Fruit fly (Drosophila melanogaster) whole organism, wandering third instar larva: ENCODE results near the gene mRpS26.
A peak's percentile ranks its signal among the peaks of the same experiment; 100 is the strongest.

Source experiments
- Abd-B ChIP-seq: fragments of >200 bp; optimal IDR thresholded peaks from 2 replicates; lab custom pipeline; 2017; ENCODE audit warnings: missing biosample characterization, missing genetic modification characterization
- CG32264 ChIP-seq: fragments of 200-800 bp; sonication (Bioruptor generic); optimal IDR thresholded peaks from 2 replicates; lab custom pipeline; 2016; ENCODE audit warnings: missing biosample characterization, missing genetic modification characterization
- CG9705 ChIP-seq: fragments of 200-800 bp; sonication (Bioruptor generic); optimal IDR thresholded peaks from 2 replicates; lab custom pipeline; 2018; ENCODE audit warnings: missing biosample characterization, mild to moderate bottlenecking, missing genetic modification characterization
- CrebA ChIP-seq: fragments of 200-800 bp; sonication (Bioruptor generic); optimal IDR thresholded peaks from 2 replicates; lab custom pipeline; 2016; ENCODE audit warnings: missing biosample characterization, mild to moderate bottlenecking, missing genetic modification characterization, borderline replicate concordance
- Dfd ChIP-seq: fragments of >200 bp; optimal IDR thresholded peaks from 2 replicates; lab custom pipeline; 2017; ENCODE audit warnings: missing biosample characterization, missing genetic modification characterization
- Dif ChIP-seq: fragments of 200-275, 200-300 bp; sonication (Bioruptor generic); optimal IDR thresholded peaks from 2 replicates; lab custom pipeline; 2018; ENCODE audit warnings: missing biosample characterization, missing genetic modification characterization; ENCODE audit not compliant: partially characterized antibody
- GATAd ChIP-seq: sonication (Bioruptor generic); optimal IDR thresholded peaks from 2 replicates; lab custom pipeline; 2016; ENCODE audit warnings: missing biosample characterization, missing genetic modification characterization
- HLH106 ChIP-seq: fragments of 200-800 bp; optimal IDR thresholded peaks from 3 replicates; lab custom pipeline; 2019; ENCODE audit warnings: missing biosample characterization, mild to moderate bottlenecking, missing genetic modification characterization, moderate library complexity
- Hnf4 ChIP-seq: fragments of 200-800 bp; sonication (Bioruptor generic); optimal IDR thresholded peaks from 2 replicates; lab custom pipeline; 2016; ENCODE audit warnings: missing biosample characterization, mild to moderate bottlenecking, missing genetic modification characterization
- Hr78 ChIP-seq: fragments of >200 bp; optimal IDR thresholded peaks from 2 replicates; lab custom pipeline; 2017; ENCODE audit warnings: missing biosample characterization, missing genetic modification characterization
- Hr83 ChIP-seq: fragments of 200-300 bp; sonication (Bioruptor generic); optimal IDR thresholded peaks from 2 replicates; lab custom pipeline; 2016; ENCODE audit warnings: missing biosample characterization, mild to moderate bottlenecking, missing genetic modification characterization, moderate library complexity; ENCODE audit not compliant: poor library complexity, severe bottlenecking
- Jra ChIP-seq: sonication (Bioruptor generic); optimal IDR thresholded peaks from 2 replicates; lab custom pipeline; 2016; ENCODE audit warnings: missing biosample characterization, missing genetic modification characterization
- Mio ChIP-seq: sonication (Bioruptor generic); optimal IDR thresholded peaks from 2 replicates; lab custom pipeline; 2016; ENCODE audit warnings: missing biosample characterization, missing genetic modification characterization
- Myc ChIP-seq: fragments of >200 bp; optimal IDR thresholded peaks from 2 replicates; lab custom pipeline; 2017
- N ChIP-seq: fragments of >200 bp; optimal IDR thresholded peaks from 2 replicates; lab custom pipeline; 2018; ENCODE audit warnings: missing biosample characterization, missing external identifiers, missing genetic modification characterization
- OdsH ChIP-seq: fragments of 200-800 bp; sonication (Bioruptor generic); optimal IDR thresholded peaks from 2 replicates; lab custom pipeline; 2016; ENCODE audit warnings: missing biosample characterization, mild to moderate bottlenecking, missing genetic modification characterization
- Rel ChIP-seq, 2 experiments: fragments of 200-800 bp; sonication (Bioruptor generic) in 1 of 2; optimal IDR thresholded peaks; 2 replicates in 1 of 2; 3 replicates in 1 of 2; lab custom pipeline; 2016 to 2019; ENCODE audit warnings: mild to moderate bottlenecking in 2 of 2, missing biosample characterization in 2 of 2, missing genetic modification characterization in 2 of 2, moderate library complexity in 1 of 2
- Sp1 ChIP-seq: fragments of 200-800 bp; sonication (Bioruptor generic); optimal IDR thresholded peaks from 3 replicates; lab custom pipeline; 2019; ENCODE audit warnings: missing biosample characterization, mild to moderate bottlenecking, missing genetic modification characterization, moderate library complexity
- Vsx2 ChIP-seq: fragments of 200-300, 225-300 bp; sonication (Bioruptor generic); optimal IDR thresholded peaks from 2 replicates; lab custom pipeline; 2018; ENCODE audit warnings: missing biosample characterization, missing genetic modification characterization; ENCODE audit not compliant: partially characterized antibody
- br ChIP-seq: fragments of 200-800 bp; sonication (Bioruptor generic); optimal IDR thresholded peaks from 2 replicates; lab custom pipeline; 2016; ENCODE audit warnings: missing biosample characterization, missing genetic modification characterization
- brk ChIP-seq: fragments of 200-800 bp; sonication (Bioruptor generic); optimal IDR thresholded peaks from 2 replicates; lab custom pipeline; 2016; ENCODE audit warnings: missing biosample characterization, mild to moderate bottlenecking, missing genetic modification characterization
- dl ChIP-seq, 2 experiments: fragments of 175-275, 200-275 bp in 1 of 2; fragments of 200-275 bp in 1 of 2; sonication (Bioruptor generic); optimal IDR thresholded peaks; lab custom pipeline; 2018; ENCODE audit warnings: mild to moderate bottlenecking in 2 of 2, missing biosample characterization in 2 of 2, missing genetic modification characterization in 2 of 2, moderate library complexity in 2 of 2; ENCODE audit not compliant: partially characterized antibody in 2 of 2, insufficient read depth in 1 of 2
- dmrt93B ChIP-seq: fragments of 200-800 bp; sonication (Bioruptor generic); optimal IDR thresholded peaks from 2 replicates; lab custom pipeline; 2018; ENCODE audit warnings: missing biosample characterization, mild to moderate bottlenecking, missing genetic modification characterization
- dsf ChIP-seq: sonication (Bioruptor generic); optimal IDR thresholded peaks from 2 replicates; lab custom pipeline; 2016; ENCODE audit warnings: missing biosample characterization, missing genetic modification characterization, borderline replicate concordance
- ey ChIP-seq: fragments of 200-800 bp; sonication (Bioruptor generic); optimal IDR thresholded peaks from 2 replicates; lab custom pipeline; 2016; ENCODE audit warnings: missing biosample characterization, missing genetic modification characterization
- foxo ChIP-seq, 2 experiments: fragments of 200-800 bp; sonication (Bioruptor generic); optimal IDR thresholded peaks; 2 replicates in 1 of 2; 3 replicates in 1 of 2; lab custom pipeline; 2016 to 2017; ENCODE audit warnings: missing biosample characterization in 2 of 2, missing genetic modification characterization in 2 of 2
- fru ChIP-seq: fragments of 200-800 bp; sonication (Bioruptor generic); optimal IDR thresholded peaks from 3 replicates; lab custom pipeline; 2016; ENCODE audit warnings: missing biosample characterization, mild to moderate bottlenecking, missing genetic modification characterization
- h ChIP-seq: fragments of 200-800 bp; sonication (Bioruptor generic); optimal IDR thresholded peaks from 3 replicates; lab custom pipeline; 2016; ENCODE audit warnings: missing biosample characterization, mild to moderate bottlenecking, missing genetic modification characterization
- jim ChIP-seq: fragments of 175-275, 200-325 bp; sonication (Bioruptor generic); optimal IDR thresholded peaks from 2 replicates; lab custom pipeline; 2016; ENCODE audit warnings: missing biosample characterization, mild to moderate bottlenecking, missing genetic modification characterization
- lola ChIP-seq: fragments of >200 bp; optimal IDR thresholded peaks from 2 replicates; lab custom pipeline; 2017; ENCODE audit warnings: missing biosample characterization, missing genetic modification characterization
- pan ChIP-seq: fragments of >200 bp; optimal IDR thresholded peaks from 2 replicates; lab custom pipeline; 2017
- psq ChIP-seq: fragments of 200-800 bp; sonication (Bioruptor generic); optimal IDR thresholded peaks from 3 replicates; lab custom pipeline; 2017; ENCODE audit warnings: missing biosample characterization, mild to moderate bottlenecking, missing genetic modification characterization, moderate library complexity
- rgr ChIP-seq: fragments of 200-800 bp; sonication (Bioruptor generic); optimal IDR thresholded peaks from 3 replicates; lab custom pipeline; 2016; ENCODE audit warnings: missing biosample characterization, mild to moderate bottlenecking, missing genetic modification characterization
- sage ChIP-seq: fragments of 200-800 bp; sonication (Bioruptor generic); optimal IDR thresholded peaks from 2 replicates; lab custom pipeline; 2016; ENCODE audit warnings: missing biosample characterization, mild to moderate bottlenecking, missing genetic modification characterization
- sv ChIP-seq: fragments of 200-800 bp; sonication (Bioruptor generic); optimal IDR thresholded peaks from 3 replicates; lab custom pipeline; 2016; ENCODE audit warnings: missing biosample characterization, missing genetic modification characterization
- tai ChIP-seq: sonication (Bioruptor generic); optimal IDR thresholded peaks from 2 replicates; lab custom pipeline; 2016; ENCODE audit warnings: missing biosample characterization, missing genetic modification characterization
- usp ChIP-seq: fragments of >200 bp; optimal IDR thresholded peaks from 2 replicates; lab custom pipeline; 2017; ENCODE audit warnings: missing biosample characterization, missing genetic modification characterization
- woc ChIP-seq: sonication (Bioruptor generic); optimal IDR thresholded peaks from 2 replicates; lab custom pipeline; 2016; ENCODE audit warnings: missing biosample characterization, mild to moderate bottlenecking, missing genetic modification characterization

Gene mRpS26

DNA sequence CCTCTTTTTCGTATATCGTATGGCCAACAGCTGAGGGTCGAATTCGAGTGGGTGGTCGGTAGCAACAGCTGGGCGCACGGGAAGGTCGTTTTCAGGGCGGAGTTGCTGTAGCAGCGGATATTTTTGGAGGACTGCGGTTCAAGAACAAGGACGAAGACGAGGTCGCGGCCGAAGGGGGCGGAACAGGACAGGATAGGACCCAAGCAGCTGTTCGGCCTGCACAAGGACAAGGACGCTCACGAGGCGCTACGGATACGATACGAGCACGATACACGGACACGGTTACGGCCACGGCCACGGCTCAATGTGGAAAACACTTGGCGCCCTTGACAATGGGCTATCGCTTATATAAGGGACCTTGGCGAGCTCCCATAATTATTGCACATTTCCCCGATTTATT, 45.1 kb upstream of the mRpS26 start:
- no peak for TF ChIP-seq brk (GFP tag; lab: Kevin White, UChicago)
- no peak for TF ChIP-seq Myc (lab: Kevin White, UChicago)
- no peak for TF ChIP-seq lola (GFP tag; lab: Kevin White, UChicago)
- no peak for TF ChIP-seq Mio (GFP tag; lab: Kevin White, UChicago)
- TF ChIP-seq Hnf4: no peak
- no peak for TF ChIP-seq CG32264 (GFP tag; lab: Kevin White, UChicago)
- TF ChIP-seq Vsx2 (GFP tag; lab: Kevin White, UChicago): no peak
- no peak for TF ChIP-seq Rel (GFP tag; optimal IDR thresholded peaks at IDR 0.05; lab: Kevin White, UChicago)
- no peak for TF ChIP-seq Rel (tag; optimal IDR thresholded peaks at IDR 0.05; lab: Kevin White, UChicago)
- TF ChIP-seq foxo (GFP tag; optimal IDR thresholded peaks at IDR 0.05; lab: Kevin White, UChicago): no peak
- TF ChIP-seq Jra (GFP tag; lab: Kevin White, UChicago): no peak
- TF ChIP-seq Sp1: no peak
- no peak for TF ChIP-seq sage (GFP tag; lab: Kevin White, UChicago)
- TF ChIP-seq dmrt93B (GFP tag; lab: Kevin White, UChicago): no peak
- no peak for TF ChIP-seq woc (GFP tag; lab: Kevin White, UChicago)
- TF ChIP-seq dsf (GFP tag; lab: Kevin White, UChicago): no peak
- TF ChIP-seq Hr83 (GFP tag; lab: Kevin White, UChicago): no peak
- TF ChIP-seq h (GFP tag; lab: Kevin White, UChicago): no peak
- no peak for TF ChIP-seq sv (GFP tag; lab: Kevin White, UChicago)
- TF ChIP-seq rgr (GFP tag; lab: Kevin White, UChicago): no peak
- no peak for TF ChIP-seq dl (GFP tag; optimal IDR thresholded peaks at IDR 0.05; lab: Kevin White, UChicago; ENCODE audit: insufficient read depth in 1 of 2, partially characterized antibody in 2 of 2)

DNA sequence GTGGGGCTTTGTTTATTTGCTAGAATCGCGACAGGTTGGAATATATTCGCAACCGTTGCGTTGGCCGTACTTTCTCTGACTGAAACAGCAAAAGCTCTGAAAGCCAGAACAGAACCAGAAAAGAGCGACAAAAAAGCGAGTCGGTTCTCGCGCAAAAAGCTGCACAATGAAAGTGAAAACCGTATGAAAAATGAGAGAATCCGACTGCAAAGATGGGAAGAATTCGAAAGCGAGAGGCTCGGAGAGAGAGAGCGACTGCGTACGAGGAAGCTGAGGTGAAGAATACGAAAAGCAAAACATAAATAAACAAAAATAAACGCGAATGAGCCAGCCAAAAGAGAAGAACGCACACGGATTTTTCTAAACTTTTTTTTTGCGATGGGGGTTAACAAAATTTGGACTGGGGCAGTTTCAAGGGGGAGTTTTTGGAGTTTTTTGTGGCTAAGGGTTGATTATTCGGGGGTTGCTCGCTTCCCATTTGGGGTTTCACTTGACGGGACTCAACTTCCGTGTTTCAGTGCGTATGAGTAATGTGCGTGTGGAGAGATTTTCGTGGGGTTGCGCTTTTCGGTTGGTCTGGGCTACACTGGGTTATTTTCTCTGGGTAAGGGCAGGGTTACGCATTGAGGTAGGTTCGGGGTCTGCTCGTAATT, 44.5 kb upstream of the mRpS26 start:
- TF ChIP-seq CG32264 (GFP tag; lab: Kevin White, UChicago) (no peak), pan (no peak), Dfd (GFP tag; lab: Kevin White, UChicago) (no peak), psq (peak; percentile 83), rgr (GFP tag; lab: Kevin White, UChicago) (peak; percentile 14), h (GFP tag; lab: Kevin White, UChicago) (peak; percentile 15), sv (GFP tag; lab: Kevin White, UChicago) (no peak), Vsx2 (GFP tag; lab: Kevin White, UChicago) (no peak), dsf (GFP tag; lab: Kevin White, UChicago) (no peak), dl (GFP tag; optimal IDR thresholded peaks at IDR 0.05; lab: Kevin White, UChicago; ENCODE audit: insufficient read depth in 1 of 2, partially characterized antibody in 2 of 2) (peak; percentile 50 to 59), GATAd (no peak), Mio (GFP tag; lab: Kevin White, UChicago) (no peak), CG9705 (no peak), brk (GFP tag; lab: Kevin White, UChicago) (no peak), Dif (GFP tag; lab: Kevin White, UChicago) (peak; percentile 80), dmrt93B (GFP tag; lab: Kevin White, UChicago) (no peak), Hr83 (GFP tag; lab: Kevin White, UChicago) (no peak), N (no peak), CrebA (GFP tag; lab: Kevin White, UChicago) (peak; percentile 73), usp (GFP tag; lab: Kevin White, UChicago) (no peak), fru (GFP tag; lab: Kevin White, UChicago) (no peak), Jra (GFP tag; lab: Kevin White, UChicago) (no peak), Abd-B (GFP tag; lab: Kevin White, UChicago) (no peak), OdsH (GFP tag; lab: Kevin White, UChicago) (no peak), jim (no peak), Hnf4 (peak; percentile 35), tai (GFP tag; lab: Kevin White, UChicago) (no peak), Hr78 (GFP tag; lab: Kevin White, UChicago) (no peak), Rel (GFP tag; optimal IDR thresholded peaks at IDR 0.05; lab: Kevin White, UChicago) (no peak), Rel (tag; optimal IDR thresholded peaks at IDR 0.05; lab: Kevin White, UChicago) (peak; percentile 9), HLH106 (tag; lab: Kevin White, UChicago) (no peak), sage (GFP tag; lab: Kevin White, UChicago) (peak; percentile 20), foxo (GFP tag; optimal IDR thresholded peaks at IDR 0.05; lab: Kevin White, UChicago) (peak in 1 of 2 experiments; percentile 14), lola (GFP tag; lab: Kevin White, UChicago) (no peak), Myc (lab: Kevin White, UChicago) (no peak), br (GFP tag; lab: Kevin White, UChicago) (no peak), Sp1 (peak; percentile 31), woc (GFP tag; lab: Kevin White, UChicago) (no peak), ey (no peak)
